Fruit fly (Drosophila melanogaster) whole organism, embryonic: Measurements from ENCODE around the gene CG34301.

Experiments
- Bdp1 ChIP-seq: fragments of 200-800 bp; sonication (Bioruptor generic); optimal IDR thresholded peaks from 3 replicates; lab custom pipeline; 2016; ENCODE audit warnings: missing biosample characterization, missing genetic modification characterization
- Bgb ChIP-seq: fragments of 200-800 bp; sonication (Bioruptor generic); IDR thresholded peaks from 2 replicates; pipeline ENCODE4 v1.3.6; 2022; ENCODE audit warnings: missing biosample characterization, missing genetic modification characterization; ENCODE audit not compliant: partially characterized antibody
- BtbVII ChIP-seq: fragments of 200-800 bp; sonication (Bioruptor generic); optimal IDR thresholded peaks from 3 replicates; lab custom pipeline; 2017; ENCODE audit warnings: missing biosample characterization, mild to moderate bottlenecking, missing genetic modification characterization
- CG12071 ChIP-seq: fragments of 200-800 bp; sonication (Bioruptor generic); optimal IDR thresholded peaks from 3 replicates; lab custom pipeline; 2018; ENCODE audit warnings: missing biosample characterization, mild to moderate bottlenecking, missing genetic modification characterization
- CG12104 ChIP-seq: fragments of 200-800 bp; sonication (Bioruptor generic); optimal IDR thresholded peaks from 3 replicates; lab custom pipeline; 2016; ENCODE audit warnings: missing biosample characterization, missing genetic modification characterization
- CG1233 ChIP-seq: fragments of 200-800 bp; sonication (Bioruptor generic); optimal IDR thresholded peaks from 4 replicates; lab custom pipeline; 2018; ENCODE audit warnings: missing biosample characterization, mild to moderate bottlenecking, missing genetic modification characterization
- CG13624 ChIP-seq: fragments of 200-800 bp; sonication (Bioruptor generic); optimal IDR thresholded peaks from 2 replicates; lab custom pipeline; 2016; ENCODE audit warnings: missing biosample characterization, missing genetic modification characterization
- CG1647 ChIP-seq: fragments of 200-800 bp; sonication (Bioruptor generic); optimal IDR thresholded peaks from 3 replicates; lab custom pipeline; 2016; ENCODE audit warnings: missing biosample characterization, missing genetic modification characterization
- CG34224 ChIP-seq: fragments of 200-800 bp; sonication (Bioruptor generic); IDR thresholded peaks from 3 replicates; pipeline ENCODE4 v1.3.6; 2022; ENCODE audit warnings: missing biosample characterization, missing genetic modification characterization; ENCODE audit not compliant: partially characterized antibody
- CG4707 ChIP-seq: fragments of 200-800 bp; sonication (Bioruptor generic); optimal IDR thresholded peaks from 2 replicates; lab custom pipeline; 2018; ENCODE audit warnings: missing biosample characterization, mild to moderate bottlenecking, missing genetic modification characterization, moderate library complexity
- CG4854 ChIP-seq: fragments of 200-800 bp; sonication (Bioruptor generic); optimal IDR thresholded peaks from 2 replicates; lab custom pipeline; 2016; ENCODE audit warnings: missing biosample characterization, missing genetic modification characterization, inconsistent platforms
- CG7556 ChIP-seq: fragments of 200-800 bp; sonication (Bioruptor generic); optimal IDR thresholded peaks from 2 replicates; lab custom pipeline; 2017; ENCODE audit warnings: missing biosample characterization, mild to moderate bottlenecking, missing genetic modification characterization
- CG7786 ChIP-seq: fragments of 200-800 bp; sonication (Bioruptor generic); optimal IDR thresholded peaks from 2 replicates; lab custom pipeline; 2016; ENCODE audit warnings: missing biosample characterization, missing genetic modification characterization
- CG8290 ChIP-seq, 3 experiments: fragments of 200-800 bp; sonication (Bioruptor generic); optimal IDR thresholded peaks; 2 replicates each; lab custom pipeline; 2016 to 2019; ENCODE audit warnings: missing biosample characterization in 3 of 3, missing genetic modification characterization in 3 of 3, mild to moderate bottlenecking in 2 of 3, moderate library complexity in 1 of 3
- CG9437 ChIP-seq: fragments of 200-800 bp; sonication (Bioruptor generic); optimal IDR thresholded peaks from 2 replicates; lab custom pipeline; 2018; ENCODE audit warnings: missing biosample characterization, mild to moderate bottlenecking, missing genetic modification characterization
- CG9727 ChIP-seq: fragments of 200-800 bp; sonication (Bioruptor generic); optimal IDR thresholded peaks from 3 replicates; lab custom pipeline; 2017; ENCODE audit warnings: missing biosample characterization, mild to moderate bottlenecking, missing genetic modification characterization
- Camta ChIP-seq: fragments of 200-800 bp; sonication (Bioruptor generic); optimal IDR thresholded peaks from 2 replicates; lab custom pipeline; 2016; ENCODE audit warnings: missing biosample characterization, missing genetic modification characterization
- CrebB ChIP-seq: fragments of 200-800 bp; sonication (Bioruptor generic); optimal IDR thresholded peaks from 3 replicates; lab custom pipeline; 2018; ENCODE audit warnings: missing biosample characterization, mild to moderate bottlenecking, missing genetic modification characterization
- D ChIP-seq, 2 experiments: fragments of 200-800 bp in 1 of 2; fragments of >200 bp in 1 of 2; sonication (Bioruptor generic) in 1 of 2; optimal IDR thresholded peaks; 2 replicates in 1 of 2; 3 replicates in 1 of 2; lab custom pipeline; 2017; ENCODE audit warnings: mild to moderate bottlenecking in 1 of 2, missing biosample characterization in 1 of 2, missing genetic modification characterization in 1 of 2, missing genetic modification reagents in 1 of 2
- D19B ChIP-seq: fragments of 200-800 bp; sonication (Bioruptor generic); optimal IDR thresholded peaks from 2 replicates; lab custom pipeline; 2017; ENCODE audit warnings: missing biosample characterization, mild to moderate bottlenecking, missing genetic modification characterization
- ERR ChIP-seq: fragments of 200-800 bp; sonication (Bioruptor generic); optimal IDR thresholded peaks from 2 replicates; lab custom pipeline; 2016; ENCODE audit warnings: missing biosample characterization, missing genetic modification characterization
- Kr ChIP-seq: fragments of 200-800 bp; sonication (Bioruptor generic); optimal IDR thresholded peaks from 2 replicates; lab custom pipeline; 2017; ENCODE audit warnings: missing biosample characterization, mild to moderate bottlenecking, missing genetic modification characterization
- Rx ChIP-seq: fragments of 200-800 bp; sonication (Bioruptor generic); IDR thresholded peaks from 2 replicates; pipeline ENCODE4 v1.3.6; 2022; ENCODE audit warnings: missing biosample characterization, missing genetic modification characterization
- Xbp1 ChIP-seq: fragments of 200-800 bp; sonication (Bioruptor generic); optimal IDR thresholded peaks from 3 replicates; lab custom pipeline; 2016; ENCODE audit warnings: missing biosample characterization, mild to moderate bottlenecking, missing genetic modification characterization
- al ChIP-seq: fragments of 200-800 bp; sonication (Bioruptor generic); IDR thresholded peaks from 2 replicates; pipeline ENCODE4 v1.3.6; 2022; ENCODE audit warnings: missing biosample characterization, missing genetic modification characterization
- az2 ChIP-seq: fragments of 200-800 bp; sonication (Bioruptor generic); optimal IDR thresholded peaks from 3 replicates; lab custom pipeline; 2016; ENCODE audit warnings: missing biosample characterization, missing genetic modification characterization
- btn ChIP-seq: fragments of 200-800 bp; sonication (Bioruptor generic); optimal IDR thresholded peaks from 2 replicates; lab custom pipeline; 2016; ENCODE audit warnings: missing biosample characterization, missing genetic modification characterization
- dmrt99B ChIP-seq: fragments of 200-800 bp; sonication (Bioruptor generic); optimal IDR thresholded peaks from 2 replicates; lab custom pipeline; 2018; ENCODE audit warnings: missing biosample characterization, mild to moderate bottlenecking, missing genetic modification characterization, moderate library complexity
- ems ChIP-seq: fragments of 200-800 bp; sonication (Bioruptor generic); optimal IDR thresholded peaks from 3 replicates; lab custom pipeline; 2016; ENCODE audit warnings: missing biosample characterization, missing genetic modification characterization
- gce ChIP-seq: fragments of 200-800 bp; sonication (Bioruptor generic); IDR thresholded peaks from 3 replicates; pipeline ENCODE4 v1.3.6; 2022; ENCODE audit warnings: missing biosample characterization, missing genetic modification characterization
- gsb-n ChIP-seq: fragments of 200-800 bp; sonication (Bioruptor generic); optimal IDR thresholded peaks from 3 replicates; lab custom pipeline; 2018; ENCODE audit warnings: missing biosample characterization, mild to moderate bottlenecking, missing genetic modification characterization
- kay ChIP-seq: fragments of 200-800 bp; sonication (Bioruptor generic); optimal IDR thresholded peaks from 2 replicates; lab custom pipeline; 2016; ENCODE audit warnings: missing biosample characterization, missing genetic modification characterization
- lab ChIP-seq: fragments of 200-800 bp; sonication (Bioruptor generic); optimal IDR thresholded peaks from 3 replicates; lab custom pipeline; 2017; ENCODE audit warnings: missing biosample characterization, missing genetic modification characterization, mild to moderate bottlenecking, moderate library complexity, missing genetic modification reagents
- lov ChIP-seq, 2 experiments: fragments of 200-800 bp in 1 of 2; fragments of >200 bp in 1 of 2; sonication (Bioruptor generic) in 1 of 2; IDR thresholded peaks in 1 of 2; optimal IDR thresholded peaks in 1 of 2; 2 replicates in 1 of 2; 3 replicates in 1 of 2; pipeline versions ENCODE4 v1.3.6 to Lab custom; 2017 to 2022; ENCODE audit warnings: missing biosample characterization in 1 of 2, missing genetic modification characterization in 1 of 2
- pb ChIP-seq: fragments of 200-800 bp; sonication (Bioruptor generic); optimal IDR thresholded peaks from 3 replicates; lab custom pipeline; 2016; ENCODE audit warnings: missing biosample characterization, missing genetic modification characterization
- pfk ChIP-seq: fragments of 200-800 bp; sonication (Bioruptor generic); optimal IDR thresholded peaks from 2 replicates; lab custom pipeline; 2018; ENCODE audit warnings: missing biosample characterization, mild to moderate bottlenecking, missing genetic modification characterization, moderate library complexity
- phol ChIP-seq: fragments of 200-800 bp; sonication (Bioruptor generic); optimal IDR thresholded peaks from 3 replicates; lab custom pipeline; 2018; ENCODE audit warnings: missing biosample characterization, mild to moderate bottlenecking, missing genetic modification characterization, moderate library complexity
- prd ChIP-seq, 3 experiments: fragments of >200 bp in 2 of 3; fragments of 200-800 bp in 1 of 3; sonication (Bioruptor generic) in 1 of 3; optimal IDR thresholded peaks in 2 of 3; IDR thresholded peaks in 1 of 3; 2 replicates in 2 of 3; 3 replicates in 1 of 3; pipeline versions ENCODE4 v1.3.6 to Lab custom; 2017 to 2022; ENCODE audit warnings: missing biosample characterization in 1 of 3, missing genetic modification characterization in 1 of 3
- sc ChIP-seq, 3 experiments: fragments of >200 bp in 2 of 3; fragments of 200-800 bp in 1 of 3; sonication (Bioruptor generic) in 1 of 3; optimal IDR thresholded peaks; 2 replicates in 2 of 3; 3 replicates in 1 of 3; lab custom pipeline; 2017; ENCODE audit warnings: mild to moderate bottlenecking in 1 of 3, missing biosample characterization in 1 of 3, missing genetic modification characterization in 1 of 3, missing genetic modification reagents in 1 of 3
- sens ChIP-seq: fragments of 200-800 bp; sonication (Bioruptor generic); peaks from one replicate; lab custom pipeline; 2016; ENCODE audit warnings: missing biosample characterization, missing genetic modification characterization
- seq ChIP-seq: fragments of 200-800 bp; sonication (Bioruptor generic); IDR thresholded peaks from 2 replicates; pipeline ENCODE4 v1.3.6; 2022; ENCODE audit warnings: missing biosample characterization, missing genetic modification characterization
- slp2 ChIP-seq: fragments of 200-800 bp; sonication (Bioruptor generic); optimal IDR thresholded peaks from 2 replicates; lab custom pipeline; 2016; ENCODE audit warnings: missing biosample characterization, missing genetic modification characterization
- trh ChIP-seq: fragments of 200-800 bp; sonication (Bioruptor generic); optimal IDR thresholded peaks from 2 replicates; lab custom pipeline; 2016; ENCODE audit warnings: missing biosample characterization, missing genetic modification characterization
- tup ChIP-seq: fragments of 200-800 bp; sonication (Bioruptor generic); optimal IDR thresholded peaks from 2 replicates; lab custom pipeline; 2016; ENCODE audit warnings: missing biosample characterization, mild to moderate bottlenecking, missing genetic modification characterization, moderate library complexity
- vnd ChIP-seq: fragments of 200-800 bp; sonication (Bioruptor generic); IDR thresholded peaks from 3 replicates; pipeline ENCODE4 v1.3.6; 2022; ENCODE audit warnings: missing biosample characterization, missing genetic modification characterization; ENCODE audit not compliant: partially characterized antibody
- z ChIP-seq: fragments of 200-800 bp; sonication (Bioruptor generic); IDR thresholded peaks from 3 replicates; pipeline ENCODE4 v1.3.6; 2022; ENCODE audit warnings: missing biosample characterization, missing genetic modification characterization
- zf30C ChIP-seq: fragments of 200-800 bp; sonication (Bioruptor generic); optimal IDR thresholded peaks from 3 replicates; lab custom pipeline; 2018; ENCODE audit warnings: missing biosample characterization, mild to moderate bottlenecking, missing genetic modification characterization

CG34301 gene

dm6 chr3R:8731597-8732263 is 41.5 kb upstream of the CG34301 start, which contains the start of the genes M1BP and CG8202 (continued):
- TF ChIP-seq CG12071 (GFP tag; lab: Kevin White, UChicago) (no peak), Kr (GFP tag; lab: Kevin White, UChicago) (peak; percentile 7), sc (optimal IDR thresholded peaks at IDR 0.05; lab: Kevin White, UChicago) (no peak), sc (GFP tag; optimal IDR thresholded peaks at IDR 0.05; lab: Kevin White, UChicago) (peak; percentile 86), Camta (peak; percentile 6), CG1647 (GFP tag; lab: Kevin White, UChicago) (no peak), pb (no peak), gsb-n (tag; lab: Kevin White, UChicago) (peak; percentile 93), Rx (0 out of 2 replicates have a peak, but pooled peaks have one; percentile 40), D19B (peak; percentile 71), lov (optimal IDR thresholded peaks at IDR 0.05; lab: Kevin White, UChicago) (no peak), lov (GFP tag; IDR thresholded peaks at IDR 0.05; lab: Robert Waterston, UW) (no peak), pfk (no peak), kay (GFP tag; lab: Kevin White, UChicago) (peak; percentile 49), zf30C (GFP tag; lab: Kevin White, UChicago) (no peak), D (optimal IDR thresholded peaks at IDR 0.05; lab: Kevin White, UChicago) (no peak), D (GFP tag; optimal IDR thresholded peaks at IDR 0.05; lab: Kevin White, UChicago) (peak; percentile 90), phol (tag; lab: Kevin White, UChicago) (peak; percentile 94), slp2 (peak; percentile 68), prd (optimal IDR thresholded peaks at IDR 0.05; lab: Kevin White, UChicago) (no peak), prd (GFP tag; IDR thresholded peaks at IDR 0.05; lab: Robert Waterston, UW) (peak; percentile 89), Bdp1 (GFP tag; lab: Kevin White, UChicago) (no peak), ems (peak; percentile 27), seq (peak; percentile 65; the same call in 1 of the 2 replicates), gce (GFP tag; lab: Robert Waterston, UW) (no peak), az2 (GFP tag; lab: Kevin White, UChicago) (peak; percentile 91), tup (GFP tag; lab: Kevin White, UChicago) (peak; percentile 4), CrebB (tag; lab: Kevin White, UChicago) (peak; percentile 56), dmrt99B (tag; lab: Kevin White, UChicago) (peak; percentile 91), CG7786 (GFP tag; lab: Kevin White, UChicago) (peak; percentile 36), CG12104 (peak; percentile 87), Bgb (GFP tag; lab: Robert Waterston, UW) (no peak), vnd (no peak), CG4854 (GFP tag; lab: Kevin White, UChicago) (peak; percentile 25), btn (no peak), CG7556 (GFP tag; lab: Kevin White, UChicago) (peak; percentile 96), al (peak; percentile 73), CG9727 (GFP tag; lab: Kevin White, UChicago) (peak; percentile 96), CG1233 (GFP tag; lab: Kevin White, UChicago) (peak; percentile 96), CG4707 (peak; percentile 13), CG9437 (GFP tag; lab: Kevin White, UChicago) (peak; percentile 93), CG34224 (no peak), z (no peak), trh (peak; percentile 77), BtbVII (GFP tag; lab: Kevin White, UChicago) (peak; percentile 91), CG13624 (GFP tag; lab: Kevin White, UChicago) (peak; percentile 32), lab (GFP tag; lab: Kevin White, UChicago) (no peak), Xbp1 (GFP tag; lab: Kevin White, UChicago) (peak; percentile 93), ERR (GFP tag; lab: Kevin White, UChicago) (no peak), sens (GFP tag; lab: Kevin White, UChicago) (peak; percentile 88), CG8290 (GFP tag; optimal IDR thresholded peaks at IDR 0.05; lab: Kevin White, UChicago) (peak; percentile 83), CG8290 (tag; optimal IDR thresholded peaks at IDR 0.05; lab: Kevin White, UChicago) (no peak)
